Fruit fly (Drosophila melanogaster) whole organism, embryonic: ENCODE results near the gene eIF3l.

Source experiments
- B-H1 ChIP-seq: fragments of 200-800 bp; sonication (Bioruptor generic); IDR thresholded peaks from 3 replicates; pipeline ENCODE4 v1.3.6; 2022; ENCODE audit warnings: missing biosample characterization, missing genetic modification characterization
- CG10209 ChIP-seq: fragments of 200-800 bp; sonication (Bioruptor generic); optimal IDR thresholded peaks from 3 replicates; lab custom pipeline; 2017; ENCODE audit warnings: missing biosample characterization, mild to moderate bottlenecking, missing genetic modification characterization, missing genetic modification reagents
- CG10366 ChIP-seq: fragments of 200-800 bp; sonication (Bioruptor generic); IDR thresholded peaks from 2 replicates; pipeline ENCODE4 v1.3.6; 2022; ENCODE audit warnings: missing biosample characterization, missing genetic modification characterization
- CG11093 ChIP-seq: fragments of 200-800 bp; sonication (Bioruptor generic); IDR thresholded peaks from 3 replicates; pipeline ENCODE4 v1.3.6; 2022; ENCODE audit warnings: missing biosample characterization, missing genetic modification characterization
- CG11560 ChIP-seq: fragments of 200-800 bp; sonication (Bioruptor generic); IDR thresholded peaks from 3 replicates; pipeline ENCODE4 v1.3.6; 2022; ENCODE audit warnings: missing biosample characterization, missing genetic modification characterization
- CG12071 ChIP-seq: fragments of 200-800 bp; sonication (Bioruptor generic); optimal IDR thresholded peaks from 3 replicates; lab custom pipeline; 2018; ENCODE audit warnings: missing biosample characterization, mild to moderate bottlenecking, missing genetic modification characterization
- CG12155 ChIP-seq: fragments of 200-800 bp; sonication (Bioruptor generic); optimal IDR thresholded peaks from 3 replicates; lab custom pipeline; 2016; ENCODE audit warnings: missing biosample characterization, missing genetic modification characterization
- CG13123 ChIP-seq: fragments of 200-800 bp; sonication (Bioruptor generic); optimal IDR thresholded peaks from 2 replicates; lab custom pipeline; 2016; ENCODE audit warnings: missing biosample characterization, missing genetic modification characterization
- CG13296 ChIP-seq: fragments of 200-800 bp; sonication (Bioruptor generic); optimal IDR thresholded peaks from 3 replicates; lab custom pipeline; 2018; ENCODE audit warnings: missing biosample characterization, mild to moderate bottlenecking, missing genetic modification characterization
- CG13424 ChIP-seq: fragments of 200-800 bp; sonication (Bioruptor generic); optimal IDR thresholded peaks from 2 replicates; lab custom pipeline; 2019; ENCODE audit warnings: missing biosample characterization, mild to moderate bottlenecking, missing genetic modification characterization, moderate library complexity
- CG17385 ChIP-seq: fragments of 200-800 bp; sonication (Bioruptor generic); optimal IDR thresholded peaks from 3 replicates; lab custom pipeline; 2018; ENCODE audit warnings: missing biosample characterization, mild to moderate bottlenecking, missing genetic modification characterization
- CG2875 ChIP-seq: fragments of 200-800 bp; sonication (Bioruptor generic); optimal IDR thresholded peaks from 2 replicates; lab custom pipeline; 2017; ENCODE audit warnings: missing biosample characterization, mild to moderate bottlenecking, missing genetic modification characterization, missing genetic modification reagents
- CG31365 ChIP-seq: fragments of 200-800 bp; sonication (Bioruptor generic); optimal IDR thresholded peaks from 2 replicates; lab custom pipeline; 2018; ENCODE audit warnings: missing biosample characterization, mild to moderate bottlenecking, missing genetic modification characterization
- CG32532 ChIP-seq: fragments of 200-800 bp; sonication (Bioruptor generic); IDR thresholded peaks from 2 replicates; pipeline ENCODE4 v1.3.6; 2022; ENCODE audit warnings: missing biosample characterization, missing genetic modification characterization
- CG4730 ChIP-seq: fragments of 200-800 bp; sonication (Bioruptor generic); IDR thresholded peaks from 2 replicates; pipeline ENCODE4 v1.3.6; 2022; ENCODE audit warnings: missing biosample characterization, missing genetic modification characterization
- CG5953 ChIP-seq: fragments of 200-800 bp; sonication (Bioruptor generic); IDR thresholded peaks from 2 replicates; pipeline ENCODE4 v1.3.6; 2022; ENCODE audit warnings: missing biosample characterization, missing genetic modification characterization
- CG7745 ChIP-seq: fragments of 200-800 bp; sonication (Bioruptor generic); optimal IDR thresholded peaks from 2 replicates; lab custom pipeline; 2018; ENCODE audit warnings: missing biosample characterization, mild to moderate bottlenecking, missing genetic modification characterization, moderate library complexity
- Chrac-16 ChIP-seq: fragments of 200-800 bp; sonication (Bioruptor generic); optimal IDR thresholded peaks from 3 replicates; lab custom pipeline; 2016; ENCODE audit warnings: missing biosample characterization, missing genetic modification characterization
- D19B ChIP-seq: fragments of 200-800 bp; sonication (Bioruptor generic); optimal IDR thresholded peaks from 2 replicates; lab custom pipeline; 2017; ENCODE audit warnings: missing biosample characterization, mild to moderate bottlenecking, missing genetic modification characterization
- Dek ChIP-seq: fragments of 200-800 bp; sonication (Bioruptor generic); optimal IDR thresholded peaks from 3 replicates; lab custom pipeline; 2019; ENCODE audit warnings: missing biosample characterization, mild to moderate bottlenecking, missing genetic modification characterization, moderate library complexity
- Ets65A ChIP-seq: fragments of 200-800 bp; sonication (Bioruptor generic); peaks from one replicate; lab custom pipeline; 2016; ENCODE audit warnings: missing biosample characterization, missing genetic modification characterization
- Ets97D ChIP-seq: fragments of 200-800 bp; sonication (Bioruptor generic); optimal IDR thresholded peaks from 3 replicates; lab custom pipeline; 2016; ENCODE audit warnings: missing biosample characterization, missing genetic modification characterization
- HLH3B ChIP-seq: fragments of 200-800 bp; sonication (Bioruptor generic); IDR thresholded peaks from 2 replicates; pipeline ENCODE4 v1.3.6; 2022; ENCODE audit warnings: missing biosample characterization, missing genetic modification characterization
- Mes4 ChIP-seq: fragments of 200-800 bp; sonication (Bioruptor generic); optimal IDR thresholded peaks from 2 replicates; lab custom pipeline; 2016; ENCODE audit warnings: missing biosample characterization, missing genetic modification characterization
- Myb ChIP-seq: fragments of 200-800 bp; sonication (Bioruptor generic); optimal IDR thresholded peaks from 2 replicates; lab custom pipeline; 2016; ENCODE audit warnings: missing biosample characterization, missing genetic modification characterization
- NC2α ChIP-seq: fragments of 200-800 bp; sonication (Bioruptor generic); optimal IDR thresholded peaks from 2 replicates; lab custom pipeline; 2016; ENCODE audit warnings: missing biosample characterization, missing genetic modification characterization
- Ssrp ChIP-seq: fragments of 200-800 bp; sonication (Bioruptor generic); optimal IDR thresholded peaks from 2 replicates; lab custom pipeline; 2018; ENCODE audit warnings: missing biosample characterization, mild to moderate bottlenecking, missing genetic modification characterization, moderate library complexity
- Stat92E ChIP-seq, 3 experiments: fragments of >200 bp in 2 of 3; fragments of 200-800 bp in 1 of 3; sonication (Bioruptor generic) in 1 of 3; optimal IDR thresholded peaks; 2 replicates each; lab custom pipeline; 2017 to 2019; ENCODE audit warnings: missing biosample characterization in 3 of 3, missing genetic modification characterization in 3 of 3, mild to moderate bottlenecking in 1 of 3, moderate library complexity in 1 of 3
- Vsx1 ChIP-seq: fragments of 200-800 bp; sonication (Bioruptor generic); optimal IDR thresholded peaks from 2 replicates; lab custom pipeline; 2017; ENCODE audit warnings: missing biosample characterization, mild to moderate bottlenecking, missing genetic modification characterization, missing genetic modification reagents
- Xbp1 ChIP-seq: fragments of 200-800 bp; sonication (Bioruptor generic); optimal IDR thresholded peaks from 3 replicates; lab custom pipeline; 2016; ENCODE audit warnings: missing biosample characterization, mild to moderate bottlenecking, missing genetic modification characterization
- Xrp1 ChIP-seq: fragments of 200-800 bp; sonication (Bioruptor generic); IDR thresholded peaks from 2 replicates; pipeline ENCODE4 v1.3.6; 2022; ENCODE audit warnings: missing biosample characterization, missing genetic modification characterization
- az2 ChIP-seq: fragments of 200-800 bp; sonication (Bioruptor generic); optimal IDR thresholded peaks from 3 replicates; lab custom pipeline; 2016; ENCODE audit warnings: missing biosample characterization, missing genetic modification characterization
- cwo ChIP-seq: fragments of 200-800 bp; sonication (Bioruptor generic); optimal IDR thresholded peaks from 3 replicates; lab custom pipeline; 2017; ENCODE audit warnings: missing biosample characterization, missing genetic modification characterization, mild to moderate bottlenecking, moderate library complexity, missing genetic modification reagents
- da ChIP-seq: fragments of 200-800 bp; sonication (Bioruptor generic); optimal IDR thresholded peaks from 2 replicates; lab custom pipeline; 2016; ENCODE audit warnings: missing biosample characterization, missing genetic modification characterization
- dpn ChIP-seq, 2 experiments: fragments of 200-800 bp; sonication (Bioruptor generic); optimal IDR thresholded peaks; 3 replicates each; lab custom pipeline; 2016; ENCODE audit warnings: missing biosample characterization in 2 of 2, missing genetic modification characterization in 2 of 2
- dysf ChIP-seq: fragments of 200-800 bp; sonication (Bioruptor generic); IDR thresholded peaks from 3 replicates; pipeline ENCODE4 v1.3.6; 2022; ENCODE audit warnings: missing biosample characterization, missing genetic modification characterization
- eve ChIP-seq, 2 experiments: fragments of >200 bp; optimal IDR thresholded peaks; 2 replicates each; lab custom pipeline; 2017; ENCODE audit warnings: missing biosample characterization in 2 of 2, missing genetic modification characterization in 2 of 2
- ewg ChIP-seq: fragments of 200-800 bp; sonication (Bioruptor generic); optimal IDR thresholded peaks from 3 replicates; lab custom pipeline; 2017; ENCODE audit warnings: mild to moderate bottlenecking, missing biosample characterization, missing genetic modification reagents, missing genetic modification characterization
- gce ChIP-seq: fragments of 200-800 bp; sonication (Bioruptor generic); IDR thresholded peaks from 3 replicates; pipeline ENCODE4 v1.3.6; 2022; ENCODE audit warnings: missing biosample characterization, missing genetic modification characterization
- jumu ChIP-seq: fragments of 200-800 bp; sonication (Bioruptor generic); optimal IDR thresholded peaks from 3 replicates; lab custom pipeline; 2016; ENCODE audit warnings: missing biosample characterization, missing genetic modification characterization
- kah ChIP-seq: fragments of 200-800 bp; sonication (Bioruptor generic); optimal IDR thresholded peaks from 2 replicates; lab custom pipeline; 2018; ENCODE audit warnings: missing biosample characterization, mild to moderate bottlenecking, missing genetic modification characterization
- kni ChIP-seq: fragments of 200-800 bp; sonication (Bioruptor generic); optimal IDR thresholded peaks from 3 replicates; lab custom pipeline; 2017; ENCODE audit warnings: mild to moderate bottlenecking, missing biosample characterization, missing genetic modification reagents, missing genetic modification characterization
- lbe ChIP-seq: fragments of 200-800 bp; sonication (Bioruptor generic); optimal IDR thresholded peaks from 2 replicates; lab custom pipeline; 2016; ENCODE audit warnings: missing biosample characterization, mild to moderate bottlenecking, missing genetic modification characterization
- lmd ChIP-seq: fragments of 200-800 bp; sonication (Bioruptor generic); IDR thresholded peaks from 2 replicates; pipeline ENCODE4 v1.3.6; 2022; ENCODE audit warnings: missing biosample characterization, missing genetic modification characterization
- rib ChIP-seq: fragments of 200-800 bp; sonication (Bioruptor generic); IDR thresholded peaks from 2 replicates; pipeline ENCODE4 v1.3.6; 2022; ENCODE audit warnings: missing biosample characterization, missing genetic modification characterization
- row ChIP-seq: fragments of 200-800 bp; sonication (Bioruptor generic); IDR thresholded peaks from 3 replicates; pipeline ENCODE4 v1.3.6; 2022; ENCODE audit warnings: missing biosample characterization, missing genetic modification characterization
- sisA ChIP-seq: fragments of 200-800 bp; sonication (Bioruptor generic); IDR thresholded peaks from 2 replicates; pipeline ENCODE4 v1.3.6; 2022; ENCODE audit warnings: missing biosample characterization, missing genetic modification characterization
- slbo ChIP-seq: fragments of 200-800 bp; sonication (Bioruptor generic); IDR thresholded peaks from 2 replicates; pipeline ENCODE4 v1.3.6; 2022; ENCODE audit warnings: missing biosample characterization, missing genetic modification characterization
- ssp ChIP-seq: fragments of 200-800 bp; sonication (Bioruptor generic); IDR thresholded peaks from 2 replicates; pipeline ENCODE4 v1.3.6; 2022; ENCODE audit warnings: missing biosample characterization, missing genetic modification characterization
- sug ChIP-seq: fragments of 200-800 bp; optimal IDR thresholded peaks from 2 replicates; lab custom pipeline; 2019; ENCODE audit warnings: missing biosample characterization, mild to moderate bottlenecking, missing genetic modification characterization, moderate library complexity
- tgo ChIP-seq: fragments of 200-800 bp; sonication (Bioruptor generic); IDR thresholded peaks from 3 replicates; pipeline ENCODE4 v1.3.6; 2022; ENCODE audit warnings: missing biosample characterization, missing genetic modification characterization
- zfh1 ChIP-seq: fragments of 200-800 bp; sonication (Bioruptor generic); IDR thresholded peaks from 3 replicates; pipeline ENCODE4 v1.3.6; 2022; ENCODE audit warnings: missing biosample characterization, missing genetic modification characterization

Gene eIF3l

DNA sequence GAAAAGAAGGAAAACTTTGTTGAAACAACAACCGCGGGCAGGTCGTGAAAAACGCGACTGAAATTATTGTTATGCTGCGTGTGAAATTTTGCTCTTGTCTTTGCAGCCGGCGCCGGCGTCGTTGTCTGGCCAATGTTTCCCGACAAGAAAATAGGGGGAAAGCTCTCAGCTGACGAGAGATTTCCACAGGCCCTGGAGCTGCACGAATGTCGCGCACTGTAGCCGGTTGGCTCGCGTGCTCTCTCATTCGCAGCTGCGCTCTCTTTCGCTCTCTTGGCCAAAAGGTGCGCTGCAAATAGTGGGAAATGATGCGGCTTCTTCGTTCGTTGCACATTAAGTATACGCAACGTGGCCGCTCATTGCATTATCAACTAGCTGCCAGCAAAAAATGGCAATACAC is 17.8 kb upstream of the eIF3l start, which contains the start of gene CG9760:
CG9760 (minus strand) TSS at position 43 of the 400 bp plus-strand sequence.
- TF ChIP-seq Chrac-16: no peak
- no peak for TF ChIP-seq kah (GFP tag; lab: Kevin White, UChicago)
- no peak for TF ChIP-seq CG11093
- TF ChIP-seq Dek (tag; lab: Kevin White, UChicago): no peak
- 0 out of 3 replicates have a peak, but pooled peaks have one; percentile 12 for TF ChIP-seq gce (GFP tag; lab: Robert Waterston, UW)
- peak; percentile 18 for TF ChIP-seq Xbp1
- TF ChIP-seq CG12155 (GFP tag; lab: Kevin White, UChicago): no peak
- TF ChIP-seq zfh1 (GFP tag; lab: Robert Waterston, UW): 0 out of 3 replicates have a peak, but pooled peaks have one; percentile 37
- peak; percentile 44; the same call in 1 of the 2 replicates for TF ChIP-seq CG5953 (GFP tag; lab: Robert Waterston, UW)
- TF ChIP-seq ssp (GFP tag; lab: Robert Waterston, UW): 0 out of 2 replicates have a peak, but pooled peaks have one; percentile 11
- TF ChIP-seq Myb (GFP tag; lab: Kevin White, UChicago): no peak
- TF ChIP-seq da: no peak
- peak; percentile 22; the same call in 1 of the 2 replicates for TF ChIP-seq Xrp1 (GFP tag; lab: Robert Waterston, UW)
- TF ChIP-seq lbe: no peak
- TF ChIP-seq row (GFP tag; lab: Robert Waterston, UW): peak; percentile 36; the same call in 1 of the 3 replicates
- TF ChIP-seq sug (tag; lab: Kevin White, UChicago): no peak
- TF ChIP-seq eve (GFP tag; optimal IDR thresholded peaks at IDR 0.05; lab: Kevin White, UChicago): no peak
- peak; percentile 5; the same call in 1 of the 2 replicates for TF ChIP-seq sisA
- no peak for TF ChIP-seq cwo (GFP tag; lab: Kevin White, UChicago)
- peak; percentile 56 for TF ChIP-seq ewg (GFP tag; lab: Kevin White, UChicago)
- TF ChIP-seq lmd (GFP tag; lab: Robert Waterston, UW): peak; percentile 39
- TF ChIP-seq Ssrp (tag; lab: Kevin White, UChicago): no peak
- no peak for TF ChIP-seq Mes4 (GFP tag; lab: Kevin White, UChicago)
- TF ChIP-seq NC2α: no peak
- no peak for TF ChIP-seq CG13296
- peak; percentile 5 for TF ChIP-seq CG17385 (GFP tag; lab: Kevin White, UChicago)
- no peak for TF ChIP-seq CG4730 (GFP tag; lab: Robert Waterston, UW)
- TF ChIP-seq CG32532 (GFP tag; lab: Robert Waterston, UW): peak; percentile 42; the same call in 1 of the 2 replicates
- TF ChIP-seq Vsx1: no peak
- no peak for TF ChIP-seq CG11560 (tag; lab: Robert Waterston, UW)
- no peak for TF ChIP-seq CG13424 (tag; lab: Kevin White, UChicago)
- TF ChIP-seq CG2875: no peak
- TF ChIP-seq CG10209: no peak
- no peak for TF ChIP-seq az2
- TF ChIP-seq Ets97D (GFP tag; lab: Kevin White, UChicago): no peak
- TF ChIP-seq Stat92E (GFP tag; optimal IDR thresholded peaks at IDR 0.05; lab: Kevin White, UChicago): no peak
- no peak for TF ChIP-seq rib
- no peak for TF ChIP-seq kni (GFP tag; lab: Kevin White, UChicago)
- TF ChIP-seq dpn (GFP tag; optimal IDR thresholded peaks at IDR 0.05; lab: Kevin White, UChicago): no peak
- TF ChIP-seq dysf (GFP tag; lab: Robert Waterston, UW): peak; percentile 56; the same call in 2 of the 3 replicates
- 0 out of 2 replicates have a peak, but pooled peaks have one; percentile 39 for TF ChIP-seq HLH3B
- no peak for TF ChIP-seq CG31365 (tag; lab: Kevin White, UChicago)
- no peak; the same call in 2 of the 3 replicates for TF ChIP-seq tgo (GFP tag; lab: Robert Waterston, UW)
- TF ChIP-seq Ets65A: peak; percentile 56
- no peak for TF ChIP-seq CG13123
- TF ChIP-seq CG10366 (GFP tag; lab: Robert Waterston, UW): peak; percentile 34
- TF ChIP-seq B-H1 (GFP tag; lab: Robert Waterston, UW): no peak
- TF ChIP-seq CG12071: no peak
- TF ChIP-seq slbo (GFP tag; lab: Robert Waterston, UW): peak; percentile 25; the same call in 1 of the 2 replicates
- no peak for TF ChIP-seq jumu (GFP tag; lab: Kevin White, UChicago)
- no peak for TF ChIP-seq D19B (GFP tag; lab: Kevin White, UChicago)
- TF ChIP-seq CG7745: no peak
